Fruit fly (Drosophila melanogaster): ENCODE measurements around the gene SmydA-9.

SmydA-9 gene

dm6 chrX:9248040-9248439 lies 37.4 kb upstream of the SmydA-9 start:
- TF ChIP-seq CG6792 (GFP tag; optimal IDR thresholded peaks at IDR 0.05) (peak; percentile 14), Ets21C (GFP tag; optimal IDR thresholded peaks at IDR 0.05) (no peak), OdsH (GFP tag; optimal IDR thresholded peaks at IDR 0.05) (peak; percentile 58), Eip75B (GFP tag; optimal IDR thresholded peaks at IDR 0.05) (peak; percentile 48), CG6808 (GFP tag; optimal IDR thresholded peaks at IDR 0.05) (peak; percentile 43), cyc (GFP tag; optimal IDR thresholded peaks at IDR 0.05) (peak; percentile 13), Lpt (GFP tag; optimal IDR thresholded peaks at IDR 0.05) (no peak), Met (GFP tag; optimal IDR thresholded peaks at IDR 0.05) (peak; percentile 60), CG16779 (tag; optimal IDR thresholded peaks at IDR 0.05) (no peak), vri (GFP tag; optimal IDR thresholded peaks at IDR 0.05) (no peak), CG6163 (GFP tag; IDR thresholded peaks at IDR 0.05) (peak; percentile 79), Sox102F (GFP tag; optimal IDR thresholded peaks at IDR 0.05) (no peak), CG4318 (GFP tag; optimal IDR thresholded peaks at IDR 0.05) (no peak), Eip93F (GFP tag; optimal IDR thresholded peaks at IDR 0.05) (no peak), CG8632 (GFP tag; optimal IDR thresholded peaks at IDR 0.05) (peak; percentile 27), topi (GFP tag; optimal IDR thresholded peaks at IDR 0.05) (peak; percentile 37), fd85E (GFP tag; optimal IDR thresholded peaks at IDR 0.05) (no peak), Sox15 (GFP tag; optimal IDR thresholded peaks at IDR 0.05) (peak; percentile 1), CG1621 (tag; optimal IDR thresholded peaks at IDR 0.05) (no peak), CG10669 (GFP tag; optimal IDR thresholded peaks at IDR 0.05) (peak; percentile 46), CG3032 (tag; optimal IDR thresholded peaks at IDR 0.05) (peak; percentile 24), CG9139 (GFP tag; optimal IDR thresholded peaks at IDR 0.05) (no peak), achi (GFP tag; optimal IDR thresholded peaks at IDR 0.05) (peak; percentile 56), Ets96B (tag; optimal IDR thresholded peaks at IDR 0.05) (peak; percentile 61), svp (GFP tag) (peak; percentile 70), CG8119 (GFP tag; IDR thresholded peaks at IDR 0.05) (peak; percentile 71), dsx (GFP tag; optimal IDR thresholded peaks at IDR 0.05; ENCODE audit: poor library complexity, severe bottlenecking) (peak; percentile 24), CG32006 (GFP tag; optimal IDR thresholded peaks at IDR 0.05) (peak; percentile 62), dac (GFP tag; optimal IDR thresholded peaks at IDR 0.05) (no peak), net (GFP tag; optimal IDR thresholded peaks at IDR 0.05) (peak; percentile 45), CG11902 (GFP tag; optimal IDR thresholded peaks at IDR 0.05) (no peak), CG11762 (GFP tag; optimal IDR thresholded peaks at IDR 0.05; ENCODE audit: insufficient read depth) (peak; percentile 2), pdm3 (GFP tag; optimal IDR thresholded peaks at IDR 0.05) (peak; percentile 9), CG34406 (GFP tag; optimal IDR thresholded peaks at IDR 0.05) (peak; percentile 56), Hr38 (GFP tag; optimal IDR thresholded peaks at IDR 0.05) (no peak), spab (GFP tag; optimal IDR thresholded peaks at IDR 0.05) (no peak), CG6276 (GFP tag; optimal IDR thresholded peaks at IDR 0.05) (peak; percentile 18), lz (GFP tag; optimal IDR thresholded peaks at IDR 0.05) (peak; percentile 61), CG6854 (GFP tag; optimal IDR thresholded peaks at IDR 0.05) (no peak), eg (GFP tag; IDR thresholded peaks at IDR 0.05) (peak; percentile 61; the same call in 2 of the 3 replicates), CG7368 (GFP tag; optimal IDR thresholded peaks at IDR 0.05) (no peak), acj6 (GFP tag; optimal IDR thresholded peaks at IDR 0.05) (peak; percentile 30), CG8319 (GFP tag; optimal IDR thresholded peaks at IDR 0.05) (no peak), fkh (GFP tag; optimal IDR thresholded peaks at IDR 0.05) (no peak), CG10631 (GFP tag; optimal IDR thresholded peaks at IDR 0.05) (peak; percentile 52), Smox (GFP tag; optimal IDR thresholded peaks at IDR 0.05) (peak; percentile 54), Hr39 (GFP tag; optimal IDR thresholded peaks at IDR 0.05) (peak; percentile 20), CG31627 (GFP tag; optimal IDR thresholded peaks at IDR 0.05) (peak; percentile 13), Sox14 (GFP tag; optimal IDR thresholded peaks at IDR 0.05) (peak; percentile 28), CG15336 (GFP tag; IDR thresholded peaks at IDR 0.05) (peak; percentile 61; the same call in 1 of the 2 replicates), Eip78C (GFP tag) (peak; percentile 79), esn (GFP tag; optimal IDR thresholded peaks at IDR 0.05) (peak; percentile 62), CG11294 (GFP tag; IDR thresholded peaks at IDR 0.05) (no peak)
